Fruit fly (Drosophila melanogaster): Measurements from ENCODE around the gene CG9919.

- TF ChIP-seq psq (optimal IDR thresholded peaks at IDR 0.05) = no peak
- TF ChIP-seq ttk (optimal IDR thresholded peaks at IDR 0.05) = no peak
- no peak for TF ChIP-seq Myc (optimal IDR thresholded peaks at IDR 0.05)
Observed at dm6 chrX:16288492-16288964, 42.0 kb downstream of the CG9919 start, which contains the start of the genes CG32576 and caz.
